Worm (Caenorhabditis elegans): Measurements from ENCODE around the gene W02D7.5.

DNA sequence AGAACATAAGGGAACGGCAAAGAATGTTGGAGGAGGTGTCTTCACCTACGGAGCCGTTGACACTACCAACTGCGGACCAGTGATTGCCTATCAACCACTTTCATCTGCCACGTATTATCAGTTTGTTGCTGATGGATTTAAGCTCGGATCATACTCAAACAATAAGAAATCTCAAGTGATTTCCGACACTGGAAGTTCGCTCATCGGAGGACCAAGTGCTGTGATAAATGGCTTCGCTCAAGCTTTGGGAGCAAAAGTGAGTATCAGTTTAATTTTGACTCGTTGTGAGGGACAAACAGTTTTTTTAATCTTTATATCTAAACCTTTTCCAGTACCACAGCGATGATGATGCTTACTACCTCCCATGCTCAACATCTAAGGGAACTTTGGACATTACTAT is 27.6 kb downstream of the W02D7.5 start:
- TF ChIP-seq sptf-1 (tag; optimal IDR thresholded peaks at IDR 0.05) (no peak), lin-39 (tag; optimal IDR thresholded peaks at IDR 0.05) (no peak), ces-1 (GFP tag; optimal IDR thresholded peaks at IDR 0.05) (no peak), nhr-77 (tag; optimal IDR thresholded peaks at IDR 0.05) (no peak), lin-13 (GFP tag; optimal IDR thresholded peaks at IDR 0.05) (no peak)
